Worm (Caenorhabditis elegans) whole organism, early embryonic: ENCODE data around the gene dss-1.

ENCODE experiments used
- F13C5.2 ChIP-seq: sonication (generic microtip); optimal IDR thresholded peaks from 2 replicates; lab custom pipeline; 2017; ENCODE audit warnings: mild to moderate bottlenecking, missing genetic modification characterization, inconsistent platforms, missing compliant biosample characterization
- ama-1 ChIP-seq: fragments of 150-350 bp; optimal IDR thresholded peaks from 2 replicates; lab custom pipeline; 2014
- ets-7 ChIP-seq: sonication (generic microtip); optimal IDR thresholded peaks from 2 replicates; lab custom pipeline; 2016; ENCODE audit warnings: missing genotype, missing genetic modification characterization, missing compliant biosample characterization
- flt-1 ChIP-seq: fragments of 200-800 bp; sonication (Bioruptor generic); IDR thresholded peaks from 2 replicates; pipeline ENCODE4 v1.3.6; 2022; ENCODE audit warnings: missing genetic modification characterization, missing compliant biosample characterization
- hmbx-1 ChIP-seq: sonication (generic microtip); optimal IDR thresholded peaks from 2 replicates; lab custom pipeline; 2016; ENCODE audit warnings: mild to moderate bottlenecking, missing genetic modification characterization, missing compliant biosample characterization
- hmg-4 ChIP-seq: fragments of 200-800 bp; sonication (Bioruptor generic); optimal IDR thresholded peaks from 2 replicates; lab custom pipeline; 2018; ENCODE audit warnings: mild to moderate bottlenecking, missing genetic modification characterization, missing compliant biosample characterization
- hnd-1 ChIP-seq: sonication (generic microtip); optimal IDR thresholded peaks from 2 replicates; lab custom pipeline; 2016; ENCODE audit warnings: missing genetic modification characterization, missing compliant biosample characterization
- pes-1 ChIP-seq: fragments of 200-800 bp; sonication (Bioruptor generic); IDR thresholded peaks from 2 replicates; pipeline ENCODE4 v1.3.6; 2022; ENCODE audit warnings: missing genetic modification reagents, missing genetic modification characterization, missing compliant biosample characterization
- tbx-37 ChIP-seq: fragments of 200-800 bp; sonication (Bioruptor generic); conservative IDR thresholded peaks from 2 replicates; pipeline ENCODE4 v1.3.6; 2022; ENCODE audit warnings: missing genetic modification reagents, missing genetic modification characterization, missing compliant biosample characterization

ce11 chrIII:1225116-1225515 lies 29.0 kb upstream of the dss-1 start:
- TF ChIP-seq flt-1 (GFP tag; lab: Robert Waterston, UW), result no peak
- TF ChIP-seq ama-1, result no peak
- TF ChIP-seq F13C5.2 (tag; lab: Kevin White, UChicago), result no peak
- no peak for TF ChIP-seq hmbx-1 (tag; lab: Kevin White, UChicago)
- no peak for TF ChIP-seq hmg-4 (GFP tag; lab: Kevin White, UChicago)
- no peak for TF ChIP-seq hnd-1 (tag; lab: Kevin White, UChicago)
- TF ChIP-seq ets-7 (tag; lab: Kevin White, UChicago), result no peak
- TF ChIP-seq pes-1 (GFP tag; lab: Robert Waterston, UW), result no peak
- TF ChIP-seq tbx-37 (GFP tag; lab: Robert Waterston, UW), result no peak
